Worm (Caenorhabditis elegans) whole organism, young adult: Measurements from ENCODE around the gene nuaf-1.

Source experiments
- K12H6.12 ChIP-seq: fragments of 200-800 bp; sonication (Bioruptor generic); optimal IDR thresholded peaks from 2 replicates; lab custom pipeline; 2018; ENCODE audit warnings: mild to moderate bottlenecking, missing genetic modification characterization, missing compliant biosample characterization
- T26A5.8 ChIP-seq: sonication (generic microtip); optimal IDR thresholded peaks from 2 replicates; lab custom pipeline; 2016; ENCODE audit warnings: missing genetic modification characterization, missing compliant biosample characterization
- attf-3 ChIP-seq: fragments of 200-800 bp; sonication (Bioruptor generic); conservative IDR thresholded peaks from 2 replicates; pipeline ENCODE4 v1.3.6; 2022; ENCODE audit warnings: missing genetic modification reagents, missing genetic modification characterization, missing compliant biosample characterization
- lir-1 ChIP-seq: fragments of 200-800 bp; sonication (Bioruptor generic); conservative IDR thresholded peaks from 2 replicates; pipeline ENCODE4 v1.3.6; 2022; ENCODE audit warnings: missing genetic modification reagents, missing genetic modification characterization, missing compliant biosample characterization
- mxl-1 ChIP-seq: sonication (generic microtip); optimal IDR thresholded peaks from 2 replicates; lab custom pipeline; 2016; ENCODE audit warnings: missing genetic modification characterization, missing compliant biosample characterization

DNA sequence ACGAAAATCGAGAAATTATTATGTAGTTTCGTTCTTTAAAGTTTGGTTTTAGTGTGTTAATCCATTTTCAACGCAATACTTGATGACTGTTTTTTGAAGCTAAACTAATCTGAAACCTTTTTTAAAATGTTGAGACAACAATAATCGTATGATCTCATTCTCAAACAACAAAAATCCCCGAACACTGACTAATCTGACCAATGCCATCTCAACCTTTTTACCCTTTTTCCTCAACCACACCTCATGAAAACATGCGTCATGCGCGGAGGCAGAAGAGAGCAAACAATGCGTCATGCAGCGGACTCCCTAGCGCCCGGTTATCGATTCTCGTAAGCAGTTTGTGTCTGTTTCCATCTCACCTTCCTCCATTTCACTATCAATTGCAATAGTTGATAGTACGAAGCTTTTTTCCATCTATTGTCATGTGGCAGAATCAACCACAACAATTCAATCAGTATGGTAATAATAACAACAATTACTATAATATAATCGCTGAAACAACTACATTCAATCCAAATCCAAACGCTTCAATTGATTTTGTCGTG lies 3.4 kb upstream of the nuaf-1 start, which contains the start of gene C50B8.4:
- TF ChIP-seq K12H6.12 (tag; lab: Kevin White, UChicago) (no peak), T26A5.8 (no peak), attf-3 (no peak), lir-1 (GFP tag; lab: Robert Waterston, UW) (no peak), mxl-1 (tag; lab: Kevin White, UChicago) (no peak)
